Fruit fly (Drosophila melanogaster): ENCODE results near the gene CG8607.

CG8607 gene

DNA sequence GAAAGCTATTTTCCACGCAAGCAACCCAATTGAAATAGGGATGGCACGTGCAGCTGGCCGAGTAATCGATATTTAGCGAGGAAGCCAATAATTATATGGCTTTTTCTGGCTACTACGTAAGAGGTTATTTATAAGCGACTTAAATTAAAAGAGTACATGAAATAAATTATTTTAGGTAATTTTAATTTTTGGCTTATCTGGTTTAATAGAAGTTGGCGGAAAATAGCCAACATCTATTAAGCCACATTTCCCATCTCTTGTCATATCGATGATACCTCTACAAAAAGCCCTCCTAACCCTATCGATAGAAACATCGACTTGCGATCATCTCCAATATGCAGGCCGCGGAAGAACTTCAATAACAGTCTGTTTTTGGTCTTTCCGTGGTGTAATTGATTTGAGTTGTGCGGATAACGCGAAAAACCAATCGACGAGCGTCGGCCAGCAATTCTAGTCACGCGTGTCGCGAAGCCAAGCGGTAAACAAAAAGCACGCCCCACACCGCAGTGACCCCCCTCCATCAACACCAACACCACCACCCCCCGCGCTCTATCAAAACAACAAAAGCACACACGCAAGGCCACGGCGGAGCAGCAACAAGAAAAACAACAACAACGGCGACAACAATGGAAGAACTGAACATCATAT is 28.2 kb downstream of the CG8607 start, which contains the start of the genes Srp19 and qm (continued):
- TF ChIP-seq CG17829 (tag; optimal IDR thresholded peaks at IDR 0.05) (peak; percentile 43), prd (optimal IDR thresholded peaks at IDR 0.05) (no peak), prd (GFP tag; IDR thresholded peaks at IDR 0.05) (peak; percentile 71), nerfin-2 (GFP tag; IDR thresholded peaks at IDR 0.05; ENCODE audit: partially characterized antibody) (no peak), CG8388 (GFP tag; optimal IDR thresholded peaks at IDR 0.05) (no peak), nau (GFP tag; optimal IDR thresholded peaks at IDR 0.05) (peak; percentile 29), luna (GFP tag; optimal IDR thresholded peaks at IDR 0.05) (peak; percentile 17), Opbp (GFP tag; IDR thresholded peaks at IDR 0.05; ENCODE audit: partially characterized antibody) (peak; percentile 50; the same call in 2 of the 3 replicates), gce (GFP tag; IDR thresholded peaks at IDR 0.05) (peak; percentile 73; the same call in 2 of the 3 replicates), otp (GFP tag; IDR thresholded peaks at IDR 0.05) (0 out of 3 replicates have a peak, but pooled peaks have one; percentile 5), CG11723 (GFP tag; optimal IDR thresholded peaks at IDR 0.05) (no peak), CG16815 (GFP tag; optimal IDR thresholded peaks at IDR 0.05) (no peak), tll (GFP tag; optimal IDR thresholded peaks at IDR 0.05) (peak; percentile 6 to 63), unpg (GFP tag; optimal IDR thresholded peaks at IDR 0.05) (peak; percentile 42), CG7963 (GFP tag; IDR thresholded peaks at IDR 0.05; ENCODE audit: partially characterized antibody) (no peak; the same call in 2 of the 3 replicates), NC2α (GFP tag; optimal IDR thresholded peaks at IDR 0.05) (no peak), CG8924 (tag; optimal IDR thresholded peaks at IDR 0.05) (peak; percentile 46), fu2 (GFP tag; optimal IDR thresholded peaks at IDR 0.05) (peak; percentile 4), Hey (tag; optimal IDR thresholded peaks at IDR 0.05) (no peak), Bdp1 (GFP tag; optimal IDR thresholded peaks at IDR 0.05) (no peak), tna (GFP tag; IDR thresholded peaks at IDR 0.05; ENCODE audit: partially characterized antibody) (peak; percentile 54), CG13424 (tag; optimal IDR thresholded peaks at IDR 0.05) (peak; percentile 33), CkIIα-i1 (GFP tag; IDR thresholded peaks at IDR 0.05) (peak; percentile 26; the same call in 1 of the 2 replicates), hbn (GFP tag; IDR thresholded peaks at IDR 0.05; ENCODE audit: partially characterized antibody) (peak; percentile 72), CG18262 (tag; optimal IDR thresholded peaks at IDR 0.05) (peak; percentile 45), peb (GFP tag; IDR thresholded peaks at IDR 0.05) (no peak), slou (GFP tag; optimal IDR thresholded peaks at IDR 0.05) (peak; percentile 8), CG7556 (GFP tag; optimal IDR thresholded peaks at IDR 0.05) (peak; percentile 56), CG11093 (GFP tag; IDR thresholded peaks at IDR 0.05) (no peak), lbe (GFP tag; optimal IDR thresholded peaks at IDR 0.05) (peak; percentile 18), CG3726 (GFP tag; IDR thresholded peaks at IDR 0.05) (no peak), E2f2 (GFP tag; IDR thresholded peaks at IDR 0.05) (peak; percentile 40), CG18599 (GFP tag; optimal IDR thresholded peaks at IDR 0.05) (peak; percentile 36), odd (GFP tag; optimal IDR thresholded peaks at IDR 0.05) (peak; percentile 6), CG11247 (GFP tag; IDR thresholded peaks at IDR 0.05) (no peak; the same call in 1 of the 2 replicates), aop (GFP tag; IDR thresholded peaks at IDR 0.05) (peak; percentile 53; the same call in 1 of the 2 replicates), oc (tag; optimal IDR thresholded peaks at IDR 0.05) (no peak), Hsf (GFP tag; optimal IDR thresholded peaks at IDR 0.05) (peak; percentile 56), Scr (GFP tag; IDR thresholded peaks at IDR 0.05; ENCODE audit: partially characterized antibody) (peak; percentile 91), Hr3 (GFP tag; optimal IDR thresholded peaks at IDR 0.05) (peak; percentile 57), Dad (GFP tag; optimal IDR thresholded peaks at IDR 0.05) (no peak), CG10543 (GFP tag; optimal IDR thresholded peaks at IDR 0.05) (peak; percentile 69), Poxn (GFP tag; IDR thresholded peaks at IDR 0.05) (no peak), CG4730 (GFP tag; IDR thresholded peaks at IDR 0.05) (no peak), slbo (GFP tag; IDR thresholded peaks at IDR 0.05) (peak; percentile 67; the same call in 1 of the 2 replicates), ham (GFP tag; IDR thresholded peaks at IDR 0.05) (no peak), MBD-R2 (GFP tag; IDR thresholded peaks at IDR 0.05) (peak; percentile 75; the same call in 1 of the 2 replicates), CG3065 (GFP tag; optimal IDR thresholded peaks at IDR 0.05) (no peak), tap (tag; optimal IDR thresholded peaks at IDR 0.05) (no peak), yki (optimal IDR thresholded peaks at IDR 0.05) (no peak)
